Worm (Caenorhabditis elegans) whole organism, early embryonic: ENCODE data around the gene lin-5.

ENCODE experiments used
- B0310.2 ChIP-seq: sonication (generic microtip); optimal IDR thresholded peaks from 2 replicates; lab custom pipeline; 2016; ENCODE audit warnings: mild to moderate bottlenecking, missing genetic modification characterization, missing compliant biosample characterization
- F13C5.2 ChIP-seq: sonication (generic microtip); optimal IDR thresholded peaks from 2 replicates; lab custom pipeline; 2017; ENCODE audit warnings: mild to moderate bottlenecking, missing genetic modification characterization, inconsistent platforms, missing compliant biosample characterization
- aly-1 ChIP-seq: sonication (generic microtip); optimal IDR thresholded peaks from 2 replicates; lab custom pipeline; 2016; ENCODE audit warnings: missing genetic modification characterization, missing compliant biosample characterization
- ama-1 ChIP-seq: fragments of 150-350 bp; optimal IDR thresholded peaks from 2 replicates; lab custom pipeline; 2014
- ceh-13 ChIP-seq: fragments of 200-800 bp; sonication (Bioruptor generic); optimal IDR thresholded peaks from 2 replicates; lab custom pipeline; 2018; ENCODE audit warnings: mild to moderate bottlenecking, missing genetic modification characterization, missing compliant biosample characterization
- ceh-36 ChIP-seq: sonication (generic microtip); optimal IDR thresholded peaks from 2 replicates; lab custom pipeline; 2016; ENCODE audit warnings: missing genetic modification characterization, inconsistent platforms, missing compliant biosample characterization
- ets-7 ChIP-seq: sonication (generic microtip); optimal IDR thresholded peaks from 2 replicates; lab custom pipeline; 2016; ENCODE audit warnings: missing genotype, missing genetic modification characterization, missing compliant biosample characterization
- flt-1 ChIP-seq: fragments of 200-800 bp; sonication (Bioruptor generic); IDR thresholded peaks from 2 replicates; pipeline ENCODE4 v1.3.6; 2022; ENCODE audit warnings: missing genetic modification characterization, missing compliant biosample characterization
- hmbx-1 ChIP-seq: sonication (generic microtip); optimal IDR thresholded peaks from 2 replicates; lab custom pipeline; 2016; ENCODE audit warnings: mild to moderate bottlenecking, missing genetic modification characterization, missing compliant biosample characterization
- hmg-4 ChIP-seq: fragments of 200-800 bp; sonication (Bioruptor generic); optimal IDR thresholded peaks from 2 replicates; lab custom pipeline; 2018; ENCODE audit warnings: mild to moderate bottlenecking, missing genetic modification characterization, missing compliant biosample characterization
- hnd-1 ChIP-seq: sonication (generic microtip); optimal IDR thresholded peaks from 2 replicates; lab custom pipeline; 2016; ENCODE audit warnings: missing genetic modification characterization, missing compliant biosample characterization
- pes-1 ChIP-seq: fragments of 200-800 bp; sonication (Bioruptor generic); IDR thresholded peaks from 2 replicates; pipeline ENCODE4 v1.3.6; 2022; ENCODE audit warnings: missing genetic modification reagents, missing genetic modification characterization, missing compliant biosample characterization
- scrt-1 ChIP-seq: fragments of 200-800 bp; sonication (Bioruptor generic); IDR thresholded peaks from 2 replicates; pipeline ENCODE4 v1.3.6; 2022; ENCODE audit warnings: missing genetic modification characterization, missing compliant biosample characterization
- sea-1 ChIP-seq: fragments of 200-800 bp; sonication (Bioruptor generic); conservative IDR thresholded peaks from 2 replicates; pipeline ENCODE4 v1.3.6; 2022; ENCODE audit warnings: missing genetic modification characterization, missing compliant biosample characterization
- tbx-11 ChIP-seq: fragments of 200-800 bp; sonication (Bioruptor generic); IDR thresholded peaks from 2 replicates; pipeline ENCODE4 v1.3.6; 2022; ENCODE audit warnings: missing genetic modification characterization, missing compliant biosample characterization
- tbx-37 ChIP-seq: fragments of 200-800 bp; sonication (Bioruptor generic); conservative IDR thresholded peaks from 2 replicates; pipeline ENCODE4 v1.3.6; 2022; ENCODE audit warnings: missing genetic modification reagents, missing genetic modification characterization, missing compliant biosample characterization
- tra-4 ChIP-seq: sonication (generic microtip); optimal IDR thresholded peaks from 2 replicates; lab custom pipeline; 2017; ENCODE audit warnings: missing genetic modification characterization, missing compliant biosample characterization

lin-5 gene

ce11 chrII:7860221-7860928 lies at the start of gene lin-5:
Gene lin-5, plus strand, starts transcription at chrII:7860574.
- TF ChIP-seq F13C5.2 (tag; lab: Kevin White, UChicago) (peak; percentile 26), tbx-11 (no peak), tbx-37 (GFP tag; lab: Robert Waterston, UW) (no peak)

- TF ChIP-seq hmg-4 (GFP tag; lab: Kevin White, UChicago) (peak; percentile 72), ceh-36 (tag; lab: Kevin White, UChicago) (peak; percentile 36), flt-1 (0 out of 2 replicates have a peak, but pooled peaks have one; percentile 40), pes-1 (peak; percentile 50), tbx-11 (no peak), B0310.2 (peak; percentile 44), ets-7 (tag; lab: Kevin White, UChicago) (no peak), scrt-1 (0 out of 2 replicates have a peak, but pooled peaks have one; percentile 43), aly-1 (tag; lab: Kevin White, UChicago) (peak; percentile 81), ceh-13 (GFP tag; lab: Kevin White, UChicago) (no peak), sea-1 (GFP tag; lab: Robert Waterston, UW) (0 out of 2 replicates have a peak, but pooled peaks have one; percentile 49)
Observed at ce11 chrII:7810869-7811543, 49.4 kb upstream of the lin-5 start, which contains the start of gene cki-1. Gene cki-1, plus strand, starts transcription at chrII:7811240.

ce11 chrII:7812332-7812731 lies 48.0 kb upstream of the lin-5 start:
- no peak for TF ChIP-seq ceh-13 (GFP tag; lab: Kevin White, UChicago)
- TF ChIP-seq hmbx-1: peak; percentile 3
- peak; percentile 34 for TF ChIP-seq ceh-36 (tag; lab: Kevin White, UChicago)
- peak; percentile 46 for TF ChIP-seq B0310.2
- TF ChIP-seq ama-1 (lab: Kevin White, UChicago): no peak
- no peak for TF ChIP-seq hnd-1 (tag; lab: Kevin White, UChicago)
- TF ChIP-seq flt-1: no peak
- TF ChIP-seq hmg-4 (GFP tag; lab: Kevin White, UChicago): peak; percentile 29

- TF ChIP-seq pes-1 (no peak), B0310.2 (no peak), ets-7 (tag; lab: Kevin White, UChicago) (no peak), ceh-36 (tag; lab: Kevin White, UChicago) (no peak), tra-4 (no peak), hmg-4 (GFP tag; lab: Kevin White, UChicago) (peak; percentile 46), aly-1 (tag; lab: Kevin White, UChicago) (no peak), hmbx-1 (no peak), flt-1 (no peak), ama-1 (lab: Kevin White, UChicago) (no peak), ceh-13 (GFP tag; lab: Kevin White, UChicago) (no peak), hnd-1 (tag; lab: Kevin White, UChicago) (no peak), sea-1 (GFP tag; lab: Robert Waterston, UW) (0 out of 2 replicates have a peak, but pooled peaks have one; percentile 40), tbx-11 (no peak), scrt-1 (no peak), tbx-37 (GFP tag; lab: Robert Waterston, UW) (no peak)
Observed at ce11 chrII:7813237-7813636, 47.1 kb upstream of the lin-5 start.

ce11 chrII:7813645-7814044 lies 46.7 kb upstream of the lin-5 start:
- no peak for TF ChIP-seq ama-1 (lab: Kevin White, UChicago)
- no peak for TF ChIP-seq scrt-1
- no peak for TF ChIP-seq ceh-36 (tag; lab: Kevin White, UChicago)
- no peak for TF ChIP-seq pes-1
- no peak for TF ChIP-seq tra-4
- TF ChIP-seq aly-1 (tag; lab: Kevin White, UChicago): no peak
- TF ChIP-seq sea-1 (GFP tag; lab: Robert Waterston, UW): no peak
- TF ChIP-seq B0310.2: no peak
- TF ChIP-seq flt-1: no peak
- TF ChIP-seq tbx-37 (GFP tag; lab: Robert Waterston, UW): no peak
- TF ChIP-seq hmbx-1: no peak
- TF ChIP-seq ets-7 (tag; lab: Kevin White, UChicago): no peak
- no peak for TF ChIP-seq ceh-13 (GFP tag; lab: Kevin White, UChicago)
- no peak for TF ChIP-seq F13C5.2 (tag; lab: Kevin White, UChicago)
- TF ChIP-seq tbx-11: no peak
- no peak for TF ChIP-seq hnd-1 (tag; lab: Kevin White, UChicago)
- no peak for TF ChIP-seq hmg-4 (GFP tag; lab: Kevin White, UChicago)

- TF ChIP-seq hmg-4 (GFP tag; lab: Kevin White, UChicago): peak; percentile 52
- no peak for TF ChIP-seq F13C5.2 (tag; lab: Kevin White, UChicago)
Observed at ce11 chrII:7814215-7814614, 46.2 kb upstream of the lin-5 start.

ce11 chrII:7814915-7815314 lies 45.5 kb upstream of the lin-5 start:
- TF ChIP-seq B0310.2 (no peak), ceh-36 (tag; lab: Kevin White, UChicago) (no peak), tbx-11 (no peak), F13C5.2 (tag; lab: Kevin White, UChicago) (no peak), hmbx-1 (no peak), ama-1 (lab: Kevin White, UChicago) (no peak), flt-1 (no peak), aly-1 (tag; lab: Kevin White, UChicago) (no peak), ceh-13 (GFP tag; lab: Kevin White, UChicago) (no peak), scrt-1 (no peak), tra-4 (no peak), hmg-4 (GFP tag; lab: Kevin White, UChicago) (no peak), hnd-1 (tag; lab: Kevin White, UChicago) (no peak), tbx-37 (GFP tag; lab: Robert Waterston, UW) (no peak), pes-1 (no peak), ets-7 (tag; lab: Kevin White, UChicago) (no peak), sea-1 (GFP tag; lab: Robert Waterston, UW) (no peak)
